Worm (Caenorhabditis elegans) whole organism, L1 larva: Measurements from ENCODE around the gene pbs-6.

Source experiments
- C16A3.4 ChIP-seq: fragments of 150-350 bp; optimal IDR thresholded peaks from 2 replicates; lab custom pipeline; 2014; ENCODE audit warnings: missing biosample characterization, missing genetic modification characterization
- C34B4.2 ChIP-seq: sonication (generic microtip); optimal IDR thresholded peaks from 2 replicates; lab custom pipeline; 2017; ENCODE audit warnings: mild to moderate bottlenecking, missing genetic modification characterization, missing compliant biosample characterization
- Y116A8C.19 ChIP-seq: sonication (generic microtip); optimal IDR thresholded peaks from 2 replicates; lab custom pipeline; 2016; ENCODE audit warnings: missing compliant biosample characterization, missing genetic modification characterization, borderline replicate concordance
- aly-2 ChIP-seq: fragments of 150-350 bp; optimal IDR thresholded peaks from 2 replicates; lab custom pipeline; 2014; ENCODE audit warnings: missing biosample characterization, missing genetic modification characterization
- ama-1 ChIP-seq: fragments of 150-350 bp; optimal IDR thresholded peaks from 2 replicates; lab custom pipeline; 2014
- blmp-1 ChIP-seq: fragments of 150-350 bp; optimal IDR thresholded peaks from 2 replicates; lab custom pipeline; 2014; ENCODE audit warnings: missing biosample characterization, missing genetic modification characterization
- ceh-82 ChIP-seq, 3 experiments: fragments of 150-350 bp in 1 of 3; sonication (generic microtip) in 2 of 3; optimal IDR thresholded peaks; 2 replicates each; lab custom pipeline; 2014 to 2017; ENCODE audit warnings: missing biosample characterization in 3 of 3, missing genetic modification characterization in 3 of 3
- ceh-88 ChIP-seq: fragments of 200-800 bp; sonication (Bioruptor generic); IDR thresholded peaks from 2 replicates; pipeline ENCODE4 v1.3.6; 2022; ENCODE audit warnings: missing genetic modification characterization, missing compliant biosample characterization
- ces-1 ChIP-seq: fragments of 150-350 bp; optimal IDR thresholded peaks from 2 replicates; lab custom pipeline; 2014; ENCODE audit warnings: missing biosample characterization, missing genetic modification reagents, missing genetic modification characterization
- dpl-1 ChIP-seq, 3 experiments: fragments of 150-350 bp in 2 of 3; sonication (generic microtip) in 1 of 3; optimal IDR thresholded peaks; 2 replicates each; lab custom pipeline; 2014 to 2017; ENCODE audit warnings: missing biosample characterization in 3 of 3, missing genetic modification characterization in 3 of 3, missing genetic modification reagents in 3 of 3
- dsc-1 ChIP-seq: sonication (generic microtip); optimal IDR thresholded peaks from 2 replicates; lab custom pipeline; 2016; ENCODE audit warnings: mild to moderate bottlenecking, missing genetic modification characterization, missing compliant biosample characterization
- efl-1 ChIP-seq, 4 experiments: fragments of 150-350 bp; optimal IDR thresholded peaks in 3 of 4; peaks in 1 of 4; 1 replicate in 1 of 4; 2 replicates in 3 of 4; lab custom pipeline; 2014; ENCODE audit warnings: missing biosample characterization in 2 of 4, missing genetic modification characterization in 2 of 4, missing genetic modification reagents in 2 of 4
- efl-3 ChIP-seq: fragments of 200-800 bp; sonication (Bioruptor generic); optimal IDR thresholded peaks from 2 replicates; lab custom pipeline; 2018; ENCODE audit warnings: mild to moderate bottlenecking, missing genetic modification characterization, missing compliant biosample characterization
- egl-13 ChIP-seq: sonication (generic microtip); optimal IDR thresholded peaks from 2 replicates; lab custom pipeline; 2016; ENCODE audit warnings: missing genotype, missing genetic modification reagents, missing genetic modification characterization, missing compliant biosample characterization
- elt-2 ChIP-seq: sonication (generic microtip); optimal IDR thresholded peaks from 2 replicates; lab custom pipeline; 2016; ENCODE audit warnings: missing genetic modification characterization, mild to moderate bottlenecking, inconsistent platforms, missing compliant biosample characterization, missing genetic modification reagents
- ets-5 ChIP-seq: fragments of 200-800 bp; sonication (Bioruptor generic); IDR thresholded peaks from 2 replicates; pipeline ENCODE4 v1.3.6; 2022; ENCODE audit warnings: missing genetic modification characterization, missing compliant biosample characterization
- fkh-10 ChIP-seq: sonication (generic microtip); optimal IDR thresholded peaks from 2 replicates; lab custom pipeline; 2017; ENCODE audit warnings: missing biosample characterization, missing genetic modification reagents, missing genetic modification characterization
- grh-1 ChIP-seq: fragments of 200-800 bp; sonication (Bioruptor generic); IDR thresholded peaks from 2 replicates; pipeline ENCODE4 v1.3.6; 2022; ENCODE audit warnings: missing genetic modification reagents, missing genetic modification characterization, missing compliant biosample characterization
- hlh-4 ChIP-seq: sonication (generic microtip); optimal IDR thresholded peaks from 2 replicates; lab custom pipeline; 2016; ENCODE audit warnings: mild to moderate bottlenecking, missing genetic modification characterization, missing compliant biosample characterization
- lin-14 ChIP-seq: fragments of 200-800 bp; sonication (Bioruptor generic); optimal IDR thresholded peaks from 2 replicates; lab custom pipeline; 2018; ENCODE audit warnings: mild to moderate bottlenecking, missing genetic modification characterization, moderate library complexity, missing compliant biosample characterization
- lin-39 ChIP-seq: fragments of 150-350 bp; optimal IDR thresholded peaks from 2 replicates; lab custom pipeline; 2014; ENCODE audit warnings: missing biosample characterization, missing genetic modification reagents, missing genetic modification characterization
- lsy-2 ChIP-seq, 2 experiments: fragments of 150-350 bp; optimal IDR thresholded peaks; 2 replicates each; lab custom pipeline; 2014; ENCODE audit warnings: missing biosample characterization in 2 of 2, missing genetic modification characterization in 2 of 2
- mab-9 ChIP-seq: fragments of 200-800 bp; sonication (Bioruptor generic); IDR thresholded peaks from 2 replicates; pipeline ENCODE4 v1.3.6; 2022; ENCODE audit warnings: missing genetic modification reagents, missing genetic modification characterization, missing compliant biosample characterization
- mef-2 ChIP-seq: fragments of 150-350 bp; optimal IDR thresholded peaks from 2 replicates; lab custom pipeline; 2014; ENCODE audit warnings: missing biosample characterization, missing genetic modification characterization
- mep-1 ChIP-seq: fragments of 150-350 bp; optimal IDR thresholded peaks from 2 replicates; lab custom pipeline; 2014; ENCODE audit warnings: missing biosample characterization, missing genetic modification characterization
- nhr-12 ChIP-seq: sonication (generic microtip); optimal IDR thresholded peaks from 2 replicates; lab custom pipeline; 2017; ENCODE audit warnings: missing biosample characterization, missing genetic modification characterization
- nhr-19 ChIP-seq: fragments of 200-800 bp; sonication (Bioruptor generic); conservative IDR thresholded peaks from 2 replicates; pipeline ENCODE4 v1.3.6; 2022; ENCODE audit warnings: missing genetic modification characterization, missing compliant biosample characterization
- nhr-20 ChIP-seq: sonication (generic microtip); optimal IDR thresholded peaks from 2 replicates; lab custom pipeline; 2016; ENCODE audit warnings: mild to moderate bottlenecking, missing genetic modification characterization, missing compliant biosample characterization
- nhr-71 ChIP-seq: sonication (generic microtip); optimal IDR thresholded peaks from 2 replicates; lab custom pipeline; 2016; ENCODE audit warnings: mild to moderate bottlenecking, missing genetic modification characterization, moderate library complexity, missing compliant biosample characterization
- nhr-77 ChIP-seq: fragments of 150-350 bp; optimal IDR thresholded peaks from 2 replicates; lab custom pipeline; 2014; ENCODE audit warnings: missing biosample characterization, missing genetic modification characterization
- nhr-90 ChIP-seq: sonication (generic microtip); optimal IDR thresholded peaks from 2 replicates; lab custom pipeline; 2016; ENCODE audit warnings: mild to moderate bottlenecking, missing genetic modification characterization, missing compliant biosample characterization; ENCODE audit not compliant: poor library complexity
- pag-3 ChIP-seq: sonication (generic microtip); optimal IDR thresholded peaks from 2 replicates; lab custom pipeline; 2017; ENCODE audit warnings: missing genetic modification characterization, mild to moderate bottlenecking, missing compliant biosample characterization, antibody characterized with exemption, borderline replicate concordance; ENCODE audit not compliant: insufficient read depth
- pax-3 ChIP-seq: fragments of 200-800 bp; sonication (Bioruptor generic); optimal IDR thresholded peaks from 2 replicates; lab custom pipeline; 2018; ENCODE audit warnings: mild to moderate bottlenecking, missing genetic modification characterization, moderate library complexity, missing compliant biosample characterization
- rnt-1 ChIP-seq: sonication (generic microtip); optimal IDR thresholded peaks from 2 replicates; lab custom pipeline; 2016; ENCODE audit warnings: mild to moderate bottlenecking, missing genetic modification characterization, moderate library complexity, missing compliant biosample characterization
- skn-1 ChIP-seq: fragments of 150-350 bp; optimal IDR thresholded peaks from 2 replicates; lab custom pipeline; 2014; ENCODE audit warnings: missing biosample characterization, missing genetic modification characterization
- snpc-4 ChIP-seq: fragments of 150-350 bp; optimal IDR thresholded peaks from 2 replicates; lab custom pipeline; 2014; ENCODE audit warnings: missing biosample characterization, missing genetic modification characterization
- snu-23 ChIP-seq: sonication (generic microtip); optimal IDR thresholded peaks from 2 replicates; lab custom pipeline; 2016; ENCODE audit warnings: missing genetic modification characterization, missing compliant biosample characterization
- sptf-1 ChIP-seq: fragments of 150-350 bp; optimal IDR thresholded peaks from 2 replicates; lab custom pipeline; 2014; ENCODE audit warnings: missing biosample characterization, missing genetic modification characterization
- swsn-7 ChIP-seq: sonication (generic microtip); optimal IDR thresholded peaks from 2 replicates; lab custom pipeline; 2016; ENCODE audit warnings: missing genetic modification characterization, missing compliant biosample characterization
- tbx-2 ChIP-seq: sonication (generic microtip); optimal IDR thresholded peaks from 2 replicates; lab custom pipeline; 2016; ENCODE audit warnings: missing genetic modification characterization, missing compliant biosample characterization
- tlp-1 ChIP-seq: fragments of 150-350 bp; optimal IDR thresholded peaks from 2 replicates; lab custom pipeline; 2014; ENCODE audit warnings: missing biosample characterization, missing genetic modification characterization
- unc-130 ChIP-seq: fragments of 150-350 bp; optimal IDR thresholded peaks from 2 replicates; lab custom pipeline; 2017; ENCODE audit warnings: missing biosample characterization, missing genetic modification characterization, inconsistent platforms
- vab-15 ChIP-seq: sonication (generic microtip); optimal IDR thresholded peaks from 2 replicates; lab custom pipeline; 2017; ENCODE audit warnings: missing genotype, mild to moderate bottlenecking, missing genetic modification characterization, missing compliant biosample characterization
- xbp-1 ChIP-seq: sonication (generic microtip); optimal IDR thresholded peaks from 2 replicates; lab custom pipeline; 2016; ENCODE audit warnings: missing genetic modification characterization, missing compliant biosample characterization
- zag-1 ChIP-seq: fragments of 150-350 bp; optimal IDR thresholded peaks from 2 replicates; lab custom pipeline; 2014; ENCODE audit warnings: missing biosample characterization, missing genetic modification characterization
- zip-4 ChIP-seq: fragments of 200-800 bp; sonication (Bioruptor generic); optimal IDR thresholded peaks from 2 replicates; lab custom pipeline; 2018; ENCODE audit warnings: mild to moderate bottlenecking, missing genetic modification characterization, moderate library complexity, missing compliant biosample characterization
- ztf-11 ChIP-seq, 2 experiments: sonication (generic microtip); optimal IDR thresholded peaks; 2 replicates each; lab custom pipeline; 2016 to 2017; ENCODE audit warnings: missing genetic modification characterization in 2 of 2, missing biosample characterization in 1 of 2, missing compliant biosample characterization in 1 of 2
- ztf-4 ChIP-seq: fragments of 150-350 bp; optimal IDR thresholded peaks from 2 replicates; lab custom pipeline; 2014; ENCODE audit warnings: missing biosample characterization, missing genetic modification characterization

The pbs-6 gene

ce11 chrIII:8289181-8289580, 45.3 kb upstream of the pbs-6 start:
- TF ChIP-seq skn-1 (tag; lab: Kevin White, UChicago) (no peak), hlh-4 (tag; lab: Kevin White, UChicago) (no peak), lin-14 (no peak), vab-15 (no peak), tbx-2 (tag; lab: Kevin White, UChicago) (no peak), dsc-1 (tag; lab: Kevin White, UChicago) (peak; percentile 29), xbp-1 (tag; lab: Kevin White, UChicago) (no peak), blmp-1 (tag; lab: Kevin White, UChicago) (peak; percentile 36), nhr-77 (tag; lab: Kevin White, UChicago) (no peak), elt-2 (tag; lab: Kevin White, UChicago) (no peak)

DNA sequence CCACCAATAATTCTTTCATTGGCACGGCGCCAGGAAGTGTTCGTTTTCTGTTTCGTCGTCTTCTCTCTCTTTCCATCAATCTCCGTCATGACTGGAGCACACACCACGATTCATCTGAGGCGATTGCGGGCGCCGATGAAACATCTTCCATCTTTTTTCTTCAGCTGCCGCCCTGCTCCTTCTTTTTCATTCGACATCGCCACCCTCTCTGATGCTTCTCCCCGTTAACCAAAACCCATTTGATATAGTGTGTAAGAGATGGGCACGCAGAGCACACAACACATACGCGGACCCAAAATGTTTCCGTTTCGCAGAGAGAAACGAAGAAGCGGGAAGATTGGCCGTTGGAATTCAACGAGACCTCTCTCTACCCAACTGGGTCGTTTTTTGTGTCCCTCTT, 43.6 kb upstream of the pbs-6 start:
- no peak for TF ChIP-seq egl-13 (tag; lab: Kevin White, UChicago)
- no peak for TF ChIP-seq grh-1
- TF ChIP-seq ces-1 (GFP tag; lab: Kevin White, UChicago): no peak
- no peak for TF ChIP-seq nhr-90 (tag; lab: Kevin White, UChicago)
- TF ChIP-seq aly-2: no peak
- peak; percentile 29 for TF ChIP-seq snu-23 (GFP tag; lab: Kevin White, UChicago)
- no peak for TF ChIP-seq sptf-1 (tag; lab: Kevin White, UChicago)
- TF ChIP-seq lin-39 (tag; lab: Kevin White, UChicago): no peak
- TF ChIP-seq nhr-77 (tag; lab: Kevin White, UChicago): no peak
- TF ChIP-seq efl-1 (optimal IDR thresholded peaks at IDR 0.05; lab: Kevin White, UChicago): peak in 1 of 2 experiments; percentile 5
- peak in 1 of 2 experiments; percentile 21 for TF ChIP-seq efl-1 (GFP tag; optimal IDR thresholded peaks at IDR 0.05 in 1 of 2; lab: Kevin White, UChicago)
- TF ChIP-seq dpl-1 (GFP tag; optimal IDR thresholded peaks at IDR 0.05; lab: Kevin White, UChicago): peak in 1 of 3 experiments; percentile 6
- peak; percentile 23 for TF ChIP-seq pag-3 (tag; lab: Kevin White, UChicago)
- no peak for TF ChIP-seq pax-3 (tag; lab: Kevin White, UChicago)
- TF ChIP-seq ztf-4 (tag; lab: Kevin White, UChicago): no peak
- TF ChIP-seq C16A3.4 (tag; lab: Kevin White, UChicago): no peak
- peak; percentile 34 for TF ChIP-seq rnt-1
- no peak for TF ChIP-seq zag-1 (tag; lab: Kevin White, UChicago)
- TF ChIP-seq mab-9 (GFP tag; lab: Robert Waterston, UW): no peak
- no peak for TF ChIP-seq Y116A8C.19 (tag; lab: Kevin White, UChicago)
- peak in 1 of 2 experiments; percentile 35 for TF ChIP-seq ztf-11 (tag; optimal IDR thresholded peaks at IDR 0.05; lab: Kevin White, UChicago)
- TF ChIP-seq ets-5 (GFP tag; lab: Robert Waterston, UW): no peak
- TF ChIP-seq blmp-1 (tag; lab: Kevin White, UChicago): no peak
- peak; percentile 0 for TF ChIP-seq fkh-10 (GFP tag; lab: Kevin White, UChicago)
- TF ChIP-seq unc-130: peak; percentile 21
- TF ChIP-seq nhr-20 (tag; lab: Kevin White, UChicago): no peak
- TF ChIP-seq zip-4: no peak
- TF ChIP-seq nhr-12: no peak
- no peak for TF ChIP-seq efl-3
- peak in 1 of 2 experiments; percentile 37 for TF ChIP-seq lsy-2 (tag; optimal IDR thresholded peaks at IDR 0.05; lab: Kevin White, UChicago)
- peak in 1 of 3 experiments; percentile 21 for TF ChIP-seq ceh-82 (tag; optimal IDR thresholded peaks at IDR 0.05; lab: Kevin White, UChicago)
- TF ChIP-seq nhr-19: peak; percentile 20; the same call in 1 of the 2 replicates
- TF ChIP-seq mef-2 (tag; lab: Kevin White, UChicago): no peak
- no peak for TF ChIP-seq ama-1 (lab: Kevin White, UChicago)
- TF ChIP-seq snpc-4 (tag; lab: Kevin White, UChicago): no peak
- peak; percentile 40 for TF ChIP-seq mep-1 (tag; lab: Kevin White, UChicago)
- peak; percentile 26 for TF ChIP-seq swsn-7 (tag; lab: Kevin White, UChicago)
- TF ChIP-seq nhr-71: peak; percentile 60
- no peak for TF ChIP-seq C34B4.2
- peak; percentile 92 for TF ChIP-seq lin-14
- no peak for TF ChIP-seq xbp-1 (tag; lab: Kevin White, UChicago)
- TF ChIP-seq dsc-1 (tag; lab: Kevin White, UChicago): peak; percentile 55
- no peak for TF ChIP-seq tlp-1 (tag; lab: Kevin White, UChicago)
- no peak for TF ChIP-seq ceh-88 (GFP tag; lab: Robert Waterston, UW)
